Fruit fly (Drosophila melanogaster): ENCODE results near the gene Rph.

dm6 chrX:10762569-10762958 lies 5.1 kb upstream of the Rph start:
- no peak for TF ChIP-seq Hr96 (GFP tag; optimal IDR thresholded peaks at IDR 0.05)
- no peak for TF ChIP-seq Crg-1 (GFP tag; optimal IDR thresholded peaks at IDR 0.05)
- no peak for TF ChIP-seq ovo (GFP tag; optimal IDR thresholded peaks at IDR 0.05)
- TF ChIP-seq toe (GFP tag; optimal IDR thresholded peaks at IDR 0.05), result no peak
- no peak for TF ChIP-seq tj (GFP tag; optimal IDR thresholded peaks at IDR 0.05)
- no peak for TF ChIP-seq CG7101 (tag; optimal IDR thresholded peaks at IDR 0.05)
- no peak for TF ChIP-seq kay (GFP tag; ENCODE audit: borderline replicate concordance)
- TF ChIP-seq Mnt (GFP tag; optimal IDR thresholded peaks at IDR 0.05), result no peak
- no peak for TF ChIP-seq CG5204 (GFP tag; optimal IDR thresholded peaks at IDR 0.05)
- no peak for TF ChIP-seq bab1 (GFP tag; optimal IDR thresholded peaks at IDR 0.05)
- TF ChIP-seq Clk (GFP tag; optimal IDR thresholded peaks at IDR 0.05), result no peak

Data from whole organism, adult.